Worm (Caenorhabditis elegans) whole organism, young adult: ENCODE data around the gene aexr-1.

ENCODE experiments used
- F33H1.4 ChIP-seq: fragments of 200-800 bp; sonication (Bioruptor generic); IDR thresholded peaks from 2 replicates; pipeline ENCODE4 v1.3.6; 2022; ENCODE audit warnings: missing genetic modification reagents, missing genetic modification characterization, missing compliant biosample characterization
- F55B11.4 ChIP-seq: sonication (generic microtip); optimal IDR thresholded peaks from 2 replicates; lab custom pipeline; 2016; ENCODE audit warnings: missing compliant biosample characterization, missing genetic modification characterization, borderline replicate concordance; ENCODE audit not compliant: insufficient read depth
- F57A8.1 ChIP-seq: fragments of 200-800 bp; sonication (Bioruptor generic); optimal IDR thresholded peaks from 2 replicates; lab custom pipeline; 2018; ENCODE audit warnings: mild to moderate bottlenecking, missing genetic modification characterization, moderate library complexity, missing compliant biosample characterization
- K12H6.12 ChIP-seq: fragments of 200-800 bp; sonication (Bioruptor generic); optimal IDR thresholded peaks from 2 replicates; lab custom pipeline; 2018; ENCODE audit warnings: mild to moderate bottlenecking, missing genetic modification characterization, missing compliant biosample characterization
- T26A5.8 ChIP-seq: sonication (generic microtip); optimal IDR thresholded peaks from 2 replicates; lab custom pipeline; 2016; ENCODE audit warnings: missing genetic modification characterization, missing compliant biosample characterization
- Y79H2A.3 ChIP-seq: fragments of 200-800 bp; sonication (Bioruptor generic); conservative IDR thresholded peaks from 2 replicates; pipeline ENCODE4 v1.3.6; 2022; ENCODE audit warnings: missing genetic modification reagents, missing genetic modification characterization, missing compliant biosample characterization
- Y95B8A.8 ChIP-seq: fragments of 200-800 bp; sonication (Bioruptor generic); IDR thresholded peaks from 2 replicates; pipeline ENCODE4 v1.3.6; 2022; ENCODE audit warnings: missing genetic modification reagents, missing genetic modification characterization, missing compliant biosample characterization
- aptf-2 ChIP-seq: fragments of 200-800 bp; sonication (Bioruptor generic); conservative IDR thresholded peaks from 2 replicates; pipeline ENCODE4 v1.3.6; 2022; ENCODE audit warnings: missing genetic modification reagents, missing genetic modification characterization, missing compliant biosample characterization
- aptf-3 ChIP-seq: fragments of 200-800 bp; sonication (Bioruptor generic); IDR thresholded peaks from 2 replicates; pipeline ENCODE4 v1.3.6; 2022; ENCODE audit warnings: missing genetic modification characterization, missing compliant biosample characterization
- bed-1 ChIP-seq: fragments of 200-800 bp; sonication (Bioruptor generic); IDR thresholded peaks from 2 replicates; pipeline ENCODE4 v1.3.6; 2022; ENCODE audit warnings: missing genetic modification reagents, missing genetic modification characterization, missing compliant biosample characterization
- cebp-2 ChIP-seq: fragments of 200-800 bp; sonication (Bioruptor generic); IDR thresholded peaks from 2 replicates; pipeline ENCODE4 v1.3.6; 2022; ENCODE audit warnings: missing genetic modification characterization, missing compliant biosample characterization
- ceh-100 ChIP-seq: fragments of 200-800 bp; sonication (Bioruptor generic); IDR thresholded peaks from 2 replicates; pipeline ENCODE4 v1.3.6; 2022; ENCODE audit warnings: missing genetic modification reagents, missing genetic modification characterization, missing compliant biosample characterization
- ceh-79 ChIP-seq: sonication (generic microtip); optimal IDR thresholded peaks from 2 replicates; lab custom pipeline; 2017; ENCODE audit warnings: mild to moderate bottlenecking, missing genetic modification characterization, missing compliant biosample characterization
- chd-7 ChIP-seq: sonication (generic microtip); optimal IDR thresholded peaks from 2 replicates; lab custom pipeline; 2016; ENCODE audit warnings: mild to moderate bottlenecking, missing genetic modification characterization, moderate library complexity, missing compliant biosample characterization
- die-1 ChIP-seq: sonication (generic microtip); optimal IDR thresholded peaks from 2 replicates; lab custom pipeline; 2016; ENCODE audit warnings: missing genotype, mild to moderate bottlenecking, missing genetic modification characterization, missing compliant biosample characterization
- dox-1 ChIP-seq: fragments of 200-800 bp; sonication (Bioruptor generic); IDR thresholded peaks from 2 replicates; pipeline ENCODE4 v1.3.6; 2022; ENCODE audit warnings: missing genetic modification reagents, missing genetic modification characterization, missing compliant biosample characterization
- dpff-1 ChIP-seq: sonication (generic microtip); optimal IDR thresholded peaks from 2 replicates; lab custom pipeline; 2017; ENCODE audit warnings: mild to moderate bottlenecking, missing genetic modification characterization, missing compliant biosample characterization
- ekl-4 ChIP-seq: fragments of 200-800 bp; sonication (Bioruptor generic); IDR thresholded peaks from 2 replicates; pipeline ENCODE4 v1.3.6; 2022; ENCODE audit warnings: missing genetic modification reagents, missing genetic modification characterization, missing compliant biosample characterization
- him-1 ChIP-seq: sonication (generic microtip); optimal IDR thresholded peaks from 2 replicates; lab custom pipeline; 2016; ENCODE audit warnings: missing genotype, missing genetic modification reagents, missing genetic modification characterization, missing compliant biosample characterization
- hmg-20 ChIP-seq: fragments of 200-800 bp; sonication (Bioruptor generic); IDR thresholded peaks from 2 replicates; pipeline ENCODE4 v1.3.6; 2022; ENCODE audit warnings: missing genetic modification reagents, missing genetic modification characterization, missing compliant biosample characterization
- let-607 ChIP-seq, 2 experiments: fragments of 200-800 bp in 1 of 2; sonication (Bioruptor generic) in 1 of 2; sonication (generic microtip) in 1 of 2; optimal IDR thresholded peaks; 2 replicates each; lab custom pipeline; 2016 to 2018; ENCODE audit warnings: mild to moderate bottlenecking in 2 of 2, missing compliant biosample characterization in 2 of 2, missing genetic modification characterization in 2 of 2, moderate library complexity in 2 of 2, missing genotype in 1 of 2
- lin-35 ChIP-seq, 3 experiments: fragments of 150-350 bp in 2 of 3; sonication (generic microtip) in 1 of 3; optimal IDR thresholded peaks; 2 replicates each; lab custom pipeline; 2014 to 2018; ENCODE audit warnings: missing biosample characterization in 3 of 3, missing genetic modification characterization in 3 of 3, missing genetic modification reagents in 3 of 3
- lin-54 ChIP-seq: fragments of 200-800 bp; sonication (Bioruptor generic); optimal IDR thresholded peaks from 2 replicates; lab custom pipeline; 2018; ENCODE audit warnings: mild to moderate bottlenecking, missing genetic modification characterization, missing compliant biosample characterization
- madf-3 ChIP-seq: fragments of 200-800 bp; sonication (Bioruptor generic); IDR thresholded peaks from 2 replicates; pipeline ENCODE4 v1.3.6; 2022; ENCODE audit warnings: missing genetic modification reagents, missing genetic modification characterization, missing compliant biosample characterization
- mxl-1 ChIP-seq: sonication (generic microtip); optimal IDR thresholded peaks from 2 replicates; lab custom pipeline; 2016; ENCODE audit warnings: missing genetic modification characterization, missing compliant biosample characterization
- nfya-2 ChIP-seq: fragments of 200-800 bp; sonication (Bioruptor generic); IDR thresholded peaks from 2 replicates; pipeline ENCODE4 v1.3.6; 2022; ENCODE audit warnings: missing genetic modification reagents, missing genetic modification characterization, missing compliant biosample characterization
- nhr-120 ChIP-seq: fragments of 200-800 bp; sonication (Bioruptor generic); IDR thresholded peaks from 2 replicates; pipeline ENCODE4 v1.3.6; 2022; ENCODE audit warnings: missing genetic modification characterization, missing compliant biosample characterization
- nhr-179 ChIP-seq: sonication (generic microtip); optimal IDR thresholded peaks from 2 replicates; lab custom pipeline; 2016; ENCODE audit warnings: mild to moderate bottlenecking, missing genetic modification characterization, missing compliant biosample characterization
- nhr-80 ChIP-seq: sonication (generic microtip); optimal IDR thresholded peaks from 2 replicates; lab custom pipeline; 2016; ENCODE audit warnings: missing genetic modification characterization, missing compliant biosample characterization
- nhr-90 ChIP-seq: sonication (generic microtip); optimal IDR thresholded peaks from 2 replicates; lab custom pipeline; 2016; ENCODE audit warnings: missing genotype, mild to moderate bottlenecking, missing genetic modification characterization, missing compliant biosample characterization
- repo-1 ChIP-seq: sonication (generic microtip); optimal IDR thresholded peaks from 2 replicates; lab custom pipeline; 2017; ENCODE audit warnings: mild to moderate bottlenecking, missing genetic modification characterization, missing compliant biosample characterization
- sea-2 ChIP-seq: fragments of 200-800 bp; sonication (Bioruptor generic); IDR thresholded peaks from 2 replicates; pipeline ENCODE4 v1.3.6; 2022; ENCODE audit warnings: missing genetic modification characterization, missing compliant biosample characterization
- snpc-1.3 ChIP-seq: sonication (generic microtip); optimal IDR thresholded peaks from 2 replicates; lab custom pipeline; 2017; ENCODE audit warnings: missing genetic modification characterization, mild to moderate bottlenecking, missing compliant biosample characterization, antibody characterized with exemption, moderate library complexity, missing genotype, missing genetic modification reagents; ENCODE audit not compliant: insufficient read depth
- snpc-3.4 ChIP-seq: sonication (generic microtip); optimal IDR thresholded peaks from 2 replicates; lab custom pipeline; 2017; ENCODE audit warnings: missing genetic modification characterization, mild to moderate bottlenecking, missing compliant biosample characterization, antibody characterized with exemption, moderate library complexity, missing genotype, missing genetic modification reagents
- sptf-2 ChIP-seq: fragments of 200-800 bp; sonication (Bioruptor generic); optimal IDR thresholded peaks from 2 replicates; lab custom pipeline; 2018; ENCODE audit warnings: mild to moderate bottlenecking, missing genetic modification characterization, missing compliant biosample characterization
- tbx-9 ChIP-seq: sonication (generic microtip); optimal IDR thresholded peaks from 2 replicates; lab custom pipeline; 2016; ENCODE audit warnings: borderline replicate concordance, missing genetic modification characterization, inconsistent platforms, missing compliant biosample characterization
- tlf-1 ChIP-seq: fragments of 200-800 bp; sonication (Bioruptor generic); optimal IDR thresholded peaks from 2 replicates; lab custom pipeline; 2018; ENCODE audit warnings: mild to moderate bottlenecking, missing genetic modification characterization, missing compliant biosample characterization
- unc-62 ChIP-seq: fragments of 150-350 bp; optimal IDR thresholded peaks from 2 replicates; lab custom pipeline; 2014; ENCODE audit warnings: missing biosample characterization, missing genetic modification reagents, missing genetic modification characterization
- xnd-1 ChIP-seq: sonication (generic microtip); optimal IDR thresholded peaks from 2 replicates; lab custom pipeline; 2016; ENCODE audit warnings: missing genotype, missing genetic modification reagents, missing genetic modification characterization, missing compliant biosample characterization
- zfh-2 ChIP-seq: fragments of 200-800 bp; sonication (Bioruptor generic); conservative IDR thresholded peaks from 2 replicates; pipeline ENCODE4 v1.3.6; 2022; ENCODE audit warnings: missing genetic modification reagents, missing genetic modification characterization, missing compliant biosample characterization
- ztf-18 ChIP-seq: sonication (generic microtip); optimal IDR thresholded peaks from 2 replicates; lab custom pipeline; 2016; ENCODE audit warnings: missing genotype, mild to moderate bottlenecking, missing genetic modification characterization, missing compliant biosample characterization
- ztf-28 ChIP-seq: fragments of 200-800 bp; sonication (Bioruptor generic); IDR thresholded peaks from 2 replicates; pipeline ENCODE4 v1.3.6; 2022; ENCODE audit warnings: missing genetic modification reagents, missing genetic modification characterization, missing compliant biosample characterization
- ztf-3 ChIP-seq: fragments of 200-800 bp; sonication (Bioruptor generic); optimal IDR thresholded peaks from 2 replicates; lab custom pipeline; 2018; ENCODE audit warnings: mild to moderate bottlenecking, missing genetic modification characterization, missing compliant biosample characterization

Gene aexr-1

ce11 chrX:6635173-6635572 lies at the start of gene aexr-1:
Gene aexr-1 (minus strand): TSS chrX:6635273.
- TF ChIP-seq bed-1 (GFP tag; lab: Robert Waterston, UW) (0 out of 2 replicates have a peak, but pooled peaks have one; percentile 33), mxl-1 (tag; lab: Kevin White, UChicago) (no peak), him-1 (tag; lab: Kevin White, UChicago) (no peak)

DNA sequence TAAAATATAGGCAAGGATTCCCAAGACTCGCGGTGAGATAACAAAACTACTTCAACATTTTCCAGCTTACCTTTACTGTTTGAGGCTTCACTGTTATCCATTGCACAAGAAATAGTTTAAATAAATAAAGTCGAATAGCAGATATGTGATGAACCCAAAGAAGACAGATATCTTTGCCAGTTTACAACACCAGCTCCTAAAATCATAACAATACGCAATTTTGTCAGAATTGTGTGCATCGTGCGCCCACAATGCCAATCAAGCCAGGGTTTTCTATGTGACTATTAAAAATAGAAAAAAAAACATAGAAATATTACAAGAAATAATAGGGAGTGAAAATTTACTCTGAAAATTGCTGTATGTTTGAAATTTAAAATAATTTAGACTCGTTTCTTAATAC lies 47.6 kb upstream of the aexr-1 start, which contains the start of gene F38B6.8:
F38B6.8 (minus strand) TSS at position 101 of the 400 bp plus-strand sequence.
- TF ChIP-seq F55B11.4 (tag; lab: Kevin White, UChicago) (no peak), die-1 (tag; lab: Kevin White, UChicago) (no peak), dox-1 (GFP tag; lab: Robert Waterston, UW) (no peak), cebp-2 (no peak), madf-3 (GFP tag; lab: Robert Waterston, UW) (no peak), F33H1.4 (no peak), F57A8.1 (GFP tag; lab: Kevin White, UChicago) (no peak), ekl-4 (GFP tag; lab: Robert Waterston, UW) (no peak), aptf-2 (no peak), K12H6.12 (no peak)
- TF ChIP-seq, all 124 proteins: peak for 0

DNA sequence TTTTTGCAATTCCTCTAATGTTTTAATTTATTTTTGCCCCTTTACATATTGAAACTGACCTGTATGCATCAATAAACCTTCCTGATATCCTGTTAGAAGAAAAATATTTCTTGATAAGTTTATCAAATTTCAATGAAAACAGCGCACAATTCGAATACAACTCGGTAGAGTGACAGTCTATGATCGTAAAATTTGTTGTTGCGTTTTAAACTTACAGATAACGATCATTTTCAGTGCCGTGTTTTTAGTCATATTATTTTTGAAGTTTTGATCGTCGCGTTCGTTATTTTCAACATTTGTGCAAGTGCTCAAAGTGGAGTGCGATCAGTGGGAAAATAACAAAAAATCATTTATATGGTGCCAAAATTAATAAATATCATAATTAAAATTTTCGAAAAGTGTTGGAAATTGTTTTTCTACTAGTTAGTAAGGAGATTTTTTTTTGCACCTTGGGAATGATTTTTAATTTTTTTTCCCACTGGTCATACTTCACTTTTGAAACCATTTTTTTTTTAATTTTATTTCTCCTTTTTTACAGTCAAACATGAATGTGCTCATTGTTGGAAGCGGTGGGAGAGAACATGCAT lies 39.4 kb upstream of the aexr-1 start, which contains the start of gene F38B6.4:
F38B6.4 (plus strand) TSS at position 537 of the 587 bp plus-strand sequence.
- TF ChIP-seq nhr-80: peak; percentile 63
- no peak for TF ChIP-seq ceh-79

ce11 chrX:6672519-6672918 lies 37.4 kb upstream of the aexr-1 start, which contains the start of gene col-172:
Gene col-172 (plus strand): TSS chrX:6672819.
- TF ChIP-seq ztf-28 (GFP tag; lab: Robert Waterston, UW) (no peak), zfh-2 (GFP tag; lab: Robert Waterston, UW) (no peak), aptf-3 (GFP tag; lab: Robert Waterston, UW) (no peak), unc-62 (GFP tag; lab: Kevin White, UChicago) (no peak), lin-35 (GFP tag; optimal IDR thresholded peaks at IDR 0.05; lab: Kevin White, UChicago) (no peak), tlf-1 (GFP tag; lab: Kevin White, UChicago) (no peak), tbx-9 (tag; lab: Kevin White, UChicago) (no peak), nhr-120 (GFP tag; lab: Robert Waterston, UW) (no peak), nfya-2 (GFP tag; lab: Robert Waterston, UW) (no peak), Y79H2A.3 (GFP tag; lab: Robert Waterston, UW) (no peak), repo-1 (tag; lab: Kevin White, UChicago) (no peak), chd-7 (no peak), snpc-3.4 (tag; lab: Kevin White, UChicago) (no peak), sptf-2 (GFP tag; lab: Kevin White, UChicago) (no peak), nhr-179 (no peak), Y95B8A.8 (GFP tag; lab: Robert Waterston, UW) (no peak)

ce11 chrX:6671717-6672116 lies 36.6 kb upstream of the aexr-1 start:
- TF ChIP-seq lin-54 (no peak), mxl-1 (tag; lab: Kevin White, UChicago) (no peak), T26A5.8 (tag; lab: Kevin White, UChicago) (no peak), repo-1 (tag; lab: Kevin White, UChicago) (no peak), ztf-18 (tag; lab: Kevin White, UChicago) (no peak), ceh-100 (GFP tag; lab: Robert Waterston, UW) (no peak), hmg-20 (GFP tag; lab: Robert Waterston, UW) (no peak), dpff-1 (tag; lab: Kevin White, UChicago) (no peak), sea-2 (no peak), nhr-90 (tag; lab: Kevin White, UChicago) (no peak), ztf-3 (GFP tag; lab: Kevin White, UChicago) (no peak), xnd-1 (tag; lab: Kevin White, UChicago) (no peak), let-607 (tag; optimal IDR thresholded peaks at IDR 0.05; lab: Kevin White, UChicago) (no peak), snpc-1.3 (tag; lab: Kevin White, UChicago) (no peak)
